Worm (Caenorhabditis elegans): ENCODE results near the gene ire-1.

The ire-1 gene

ce11 chrII:8073222-8073621, 51.5 kb downstream of the ire-1 start, which contains the start of gene gpcp-2:
Gene gpcp-2 (minus strand): TSS chrII:8073374.
- TF ChIP-seq F37D6.2 (tag; optimal IDR thresholded peaks at IDR 0.05), result no peak
- TF ChIP-seq aly-2 (tag; optimal IDR thresholded peaks at IDR 0.05), result no peak
- no peak for TF ChIP-seq madf-9 (GFP tag; conservative IDR thresholded peaks at IDR 0.05)
- no peak for TF ChIP-seq daf-16 (GFP tag; optimal IDR thresholded peaks at IDR 0.05)
- peak; percentile 29 for TF ChIP-seq daf-16 (tag; optimal IDR thresholded peaks at IDR 0.05)
- TF ChIP-seq fos-1 (tag; optimal IDR thresholded peaks at IDR 0.05), result no peak
- no peak for TF ChIP-seq zip-2 (tag; optimal IDR thresholded peaks at IDR 0.05)
- no peak for TF ChIP-seq mxl-3 (GFP tag; optimal IDR thresholded peaks at IDR 0.05)
- no peak for TF ChIP-seq dmd-8 (GFP tag; IDR thresholded peaks at IDR 0.05)
- TF ChIP-seq lin-39 (tag; optimal IDR thresholded peaks at IDR 0.05), result no peak
- TF ChIP-seq nhr-76 (tag; optimal IDR thresholded peaks at IDR 0.05), result no peak
- no peak for TF ChIP-seq jun-1 (tag; optimal IDR thresholded peaks at IDR 0.05)
- TF ChIP-seq saeg-2 (GFP tag; IDR thresholded peaks at IDR 0.05), result no peak
- TF ChIP-seq dmd-6 (GFP tag; IDR thresholded peaks at IDR 0.05), result peak; percentile 45
- no peak for TF ChIP-seq dpl-1 (GFP tag; optimal IDR thresholded peaks at IDR 0.05)
- no peak for TF ChIP-seq nhr-42 (GFP tag; IDR thresholded peaks at IDR 0.05)
- TF ChIP-seq Y105C5A.15 (GFP tag; IDR thresholded peaks at IDR 0.05), result no peak
- TF ChIP-seq fkh-10 (GFP tag; optimal IDR thresholded peaks at IDR 0.05), result no peak
- TF ChIP-seq lim-7 (GFP tag; IDR thresholded peaks at IDR 0.05), result no peak
- peak; percentile 66 for TF ChIP-seq pqm-1 (tag; optimal IDR thresholded peaks at IDR 0.05)
- TF ChIP-seq hlh-30 (tag; optimal IDR thresholded peaks at IDR 0.05; ENCODE audit: insufficient read depth), result no peak
- TF ChIP-seq unc-62 (GFP tag; optimal IDR thresholded peaks at IDR 0.05 in 1 of 2), result no peak
- TF ChIP-seq unc-62 (tag; optimal IDR thresholded peaks at IDR 0.05), result no peak
- TF ChIP-seq tra-1 (GFP tag; IDR thresholded peaks at IDR 0.05), result no peak
- TF ChIP-seq dve-1 (tag; optimal IDR thresholded peaks at IDR 0.05; ENCODE audit: insufficient read depth), result peak; percentile 48
- TF ChIP-seq nhr-25 (tag; optimal IDR thresholded peaks at IDR 0.05; ENCODE audit: borderline replicate concordance, insufficient read depth), result no peak
- no peak for TF ChIP-seq vab-7 (GFP tag; IDR thresholded peaks at IDR 0.05)
- TF ChIP-seq snpc-1.2 (GFP tag; IDR thresholded peaks at IDR 0.05), result no peak
- TF ChIP-seq egl-27 (tag; optimal IDR thresholded peaks at IDR 0.05), result no peak
- TF ChIP-seq spr-1 (tag; optimal IDR thresholded peaks at IDR 0.05), result no peak
- TF ChIP-seq nhr-11 (tag; optimal IDR thresholded peaks at IDR 0.05), result no peak
- no peak for TF ChIP-seq T26A8.4 (GFP tag; IDR thresholded peaks at IDR 0.05)

DNA sequence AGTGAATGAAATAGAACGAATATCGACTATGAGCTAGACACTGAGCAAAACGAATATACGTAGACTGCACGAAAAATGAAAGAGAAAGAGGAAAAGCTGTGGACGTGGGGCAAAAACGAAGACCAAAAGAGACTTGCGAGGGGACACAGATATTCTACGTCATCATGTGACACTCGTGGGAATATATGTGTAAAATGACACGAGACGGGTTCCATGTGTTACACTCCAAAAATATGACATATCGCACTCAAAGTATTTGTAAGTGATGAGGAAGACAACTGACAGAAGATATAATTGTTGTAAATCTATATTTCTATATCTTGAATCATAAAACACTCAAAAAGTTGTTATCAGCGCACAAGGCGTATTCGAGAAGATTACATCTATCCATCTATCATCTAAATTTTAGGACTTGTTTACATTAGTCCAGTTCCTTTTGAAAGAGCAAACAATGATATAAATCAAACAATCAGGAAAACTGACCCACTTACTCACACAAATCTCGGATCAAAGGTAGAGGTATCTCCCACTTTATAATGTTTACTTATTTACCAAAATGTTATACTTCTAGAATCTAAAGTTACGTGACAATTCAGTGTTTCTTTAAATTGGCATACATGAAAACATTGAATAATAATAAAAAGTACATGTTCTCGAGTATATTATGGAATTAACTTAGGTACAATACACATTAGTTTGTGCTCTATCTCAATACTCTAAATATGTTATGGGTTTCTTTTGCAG, 52.7 kb downstream of the ire-1 start:
- TF ChIP-seq egl-43 (GFP tag; IDR thresholded peaks at IDR 0.05) (no peak), dmd-8 (GFP tag; IDR thresholded peaks at IDR 0.05) (no peak), hlh-30 (tag; optimal IDR thresholded peaks at IDR 0.05; ENCODE audit: insufficient read depth) (peak; percentile 94), aly-2 (tag; optimal IDR thresholded peaks at IDR 0.05) (no peak), aha-1 (tag) (peak; percentile 96), lin-38 (GFP tag; IDR thresholded peaks at IDR 0.05) (0 out of 2 replicates have a peak, but pooled peaks have one; percentile 28), ceh-32 (tag; optimal IDR thresholded peaks at IDR 0.05; ENCODE audit: poor library complexity) (no peak), mdl-1 (tag; optimal IDR thresholded peaks at IDR 0.05) (peak; percentile 24 to 67), hlh-11 (tag; optimal IDR thresholded peaks at IDR 0.05) (peak; percentile 53), F10B5.3 (tag; optimal IDR thresholded peaks at IDR 0.05) (no peak), nhr-111 (GFP tag; optimal IDR thresholded peaks at IDR 0.05) (no peak), dmd-6 (GFP tag; IDR thresholded peaks at IDR 0.05) (0 out of 2 replicates have a peak, but pooled peaks have one; percentile 18), nhr-11 (tag; optimal IDR thresholded peaks at IDR 0.05) (peak; percentile 54), T26A8.4 (GFP tag; IDR thresholded peaks at IDR 0.05) (0 out of 2 replicates have a peak, but pooled peaks have one; percentile 23), lsy-2 (tag; optimal IDR thresholded peaks at IDR 0.05) (peak in 1 of 2 experiments; percentile 66), Y105C5A.15 (GFP tag; IDR thresholded peaks at IDR 0.05) (no peak), lir-3 (tag; optimal IDR thresholded peaks at IDR 0.05) (no peak), mxl-3 (GFP tag; optimal IDR thresholded peaks at IDR 0.05) (peak; percentile 69), daf-16 (GFP tag; optimal IDR thresholded peaks at IDR 0.05) (peak in 1 of 2 experiments; percentile 63), daf-16 (tag; optimal IDR thresholded peaks at IDR 0.05) (no peak), tag-97 (GFP tag; IDR thresholded peaks at IDR 0.05) (no peak), madf-5 (GFP tag; IDR thresholded peaks at IDR 0.05) (no peak), hif-1 (tag; optimal IDR thresholded peaks at IDR 0.05) (peak in 1 of 2 experiments; percentile 41), nhr-48 (tag; optimal IDR thresholded peaks at IDR 0.05) (peak; percentile 81), cey-2 (tag; optimal IDR thresholded peaks at IDR 0.05; ENCODE audit: borderline replicate concordance, insufficient read depth) (no peak), rbr-2 (tag; optimal IDR thresholded peaks at IDR 0.05) (peak; percentile 38)
